Worm (Caenorhabditis elegans) whole organism, L2 larva: Measurements from ENCODE around the gene F44B9.8.

Source experiments
- ama-1 ChIP-seq: fragments of 150-350 bp; optimal IDR thresholded peaks from 2 replicates; lab custom pipeline; 2018; ENCODE audit warnings: inconsistent platforms
- blmp-1 ChIP-seq: sonication (generic microtip); optimal IDR thresholded peaks from 2 replicates; lab custom pipeline; 2017; ENCODE audit warnings: missing genetic modification characterization, mild to moderate bottlenecking, missing compliant biosample characterization, antibody characterized with exemption, moderate library complexity; ENCODE audit not compliant: insufficient read depth
- elt-1 ChIP-seq: fragments of 150-350 bp; optimal IDR thresholded peaks from 2 replicates; lab custom pipeline; 2014; ENCODE audit warnings: missing biosample characterization, missing genetic modification characterization
- fos-1 ChIP-seq: fragments of 150-350 bp; optimal IDR thresholded peaks from 2 replicates; lab custom pipeline; 2014; ENCODE audit warnings: missing biosample characterization, missing genetic modification characterization
- lin-39 ChIP-seq: fragments of 150-350 bp; optimal IDR thresholded peaks from 2 replicates; lab custom pipeline; 2014; ENCODE audit warnings: missing biosample characterization, missing genetic modification reagents, missing genetic modification characterization
- lsy-2 ChIP-seq, 2 experiments: fragments of 150-350 bp in 1 of 2; sonication (generic microtip) in 1 of 2; optimal IDR thresholded peaks; 2 replicates each; lab custom pipeline; 2014 to 2017; ENCODE audit warnings: missing biosample characterization in 2 of 2, missing genetic modification characterization in 2 of 2
- nhr-25 ChIP-seq: fragments of 150-350 bp; sonication (generic microtip); optimal IDR thresholded peaks from 3 replicates; lab custom pipeline; 2014; ENCODE audit warnings: missing biosample characterization, missing genetic modification characterization
- peb-1 ChIP-seq: fragments of 150-350 bp; optimal IDR thresholded peaks from 2 replicates; lab custom pipeline; 2014; ENCODE audit warnings: missing biosample characterization, missing genetic modification characterization
- ztf-4 ChIP-seq: fragments of 150-350 bp; optimal IDR thresholded peaks from 2 replicates; lab custom pipeline; 2014; ENCODE audit warnings: missing biosample characterization, missing genetic modification characterization

DNA sequence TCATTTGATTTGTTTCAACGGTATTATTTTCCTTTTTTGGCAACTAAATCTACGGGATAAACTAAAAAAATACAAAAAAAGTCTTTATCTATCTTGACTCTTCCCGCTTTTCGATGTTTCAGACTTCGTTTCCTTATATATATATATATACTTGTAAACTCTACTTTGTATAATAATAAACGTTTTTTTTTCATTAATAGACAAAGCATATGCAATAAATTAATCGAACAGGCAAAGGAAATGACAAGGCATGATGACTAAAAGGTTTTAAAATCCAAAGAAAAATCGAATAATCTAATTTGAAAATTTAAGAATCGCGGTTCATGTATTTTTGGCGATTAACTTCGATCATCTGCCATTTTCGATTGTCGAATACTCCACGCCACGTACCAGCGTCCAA lies 15.9 kb downstream of the F44B9.8 start:
- TF ChIP-seq lin-39 (tag; lab: Kevin White, UChicago) (no peak), fos-1 (tag; lab: Kevin White, UChicago) (no peak), ama-1 (no peak), blmp-1 (tag; lab: Kevin White, UChicago) (no peak), elt-1 (tag; lab: Kevin White, UChicago) (no peak), ztf-4 (no peak), peb-1 (tag; lab: Kevin White, UChicago) (no peak), lsy-2 (tag; optimal IDR thresholded peaks at IDR 0.05; lab: Kevin White, UChicago) (no peak), nhr-25 (tag; lab: Kevin White, UChicago) (no peak)
